Worm (Caenorhabditis elegans): ENCODE results near the gene bath-29.

DNA sequence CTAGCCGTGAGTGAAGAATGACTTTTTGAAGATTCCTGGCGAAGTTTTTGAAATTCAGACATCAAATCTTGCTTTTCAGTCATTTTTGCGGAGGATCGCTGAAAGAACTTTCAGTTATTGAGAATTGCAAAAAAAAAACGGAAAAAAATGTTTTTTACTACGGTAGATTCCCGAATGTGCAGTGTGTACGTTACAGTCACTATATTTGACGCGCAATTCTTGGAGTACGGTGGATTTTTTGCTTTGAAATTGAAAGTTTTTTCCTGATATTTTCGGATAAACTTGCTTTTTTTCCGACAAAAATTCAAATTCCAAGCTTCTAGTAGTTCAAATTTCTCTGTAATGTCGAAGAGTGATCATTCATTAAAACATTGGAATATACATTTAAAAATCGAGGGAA lies 6.4 kb upstream of the bath-29 start, which contains the start of gene F14D2.11:
- no peak for TF ChIP-seq unc-62 (GFP tag; optimal IDR thresholded peaks at IDR 0.05)
- TF ChIP-seq ces-1 (GFP tag; optimal IDR thresholded peaks at IDR 0.05), result no peak
- no peak for TF ChIP-seq nhr-2 (tag; optimal IDR thresholded peaks at IDR 0.05)
- TF ChIP-seq snpc-4 (tag; optimal IDR thresholded peaks at IDR 0.05), result no peak
- no peak for TF ChIP-seq blmp-1 (tag; optimal IDR thresholded peaks at IDR 0.05)
- TF ChIP-seq lin-13 (tag; optimal IDR thresholded peaks at IDR 0.05), result no peak
- no peak for TF ChIP-seq cnd-1 (tag; optimal IDR thresholded peaks at IDR 0.05)
- TF ChIP-seq elt-3 (tag; optimal IDR thresholded peaks at IDR 0.05), result no peak
- TF ChIP-seq nhr-12 (tag; optimal IDR thresholded peaks at IDR 0.05), result no peak
- no peak for TF ChIP-seq unc-39 (tag; optimal IDR thresholded peaks at IDR 0.05)
- no peak for TF ChIP-seq sptf-1 (tag; optimal IDR thresholded peaks at IDR 0.05)
- no peak for TF ChIP-seq sem-2 (GFP tag; optimal IDR thresholded peaks at IDR 0.05)
- no peak for TF ChIP-seq pha-4 (tag; optimal IDR thresholded peaks at IDR 0.05)
- no peak for TF ChIP-seq ham-2 (GFP tag; optimal IDR thresholded peaks at IDR 0.05)
